Worm (Caenorhabditis elegans) whole organism, L1 larva: ENCODE results near the gene nas-4.

Experiments used
- elt-3 ChIP-seq, 6 experiments: fragments of 150-350 bp in 1 of 6; sonication (generic microtip); optimal IDR thresholded peaks; 2 replicates each; lab custom pipeline; 2017 to 2018; ENCODE audit warnings: missing biosample characterization in 6 of 6, missing genetic modification characterization in 6 of 6, inconsistent platforms in 1 of 6
- fkh-10 ChIP-seq: sonication (generic microtip); optimal IDR thresholded peaks from 2 replicates; lab custom pipeline; 2017; ENCODE audit warnings: missing biosample characterization, missing genetic modification reagents, missing genetic modification characterization
- nhr-12 ChIP-seq: sonication (generic microtip); optimal IDR thresholded peaks from 2 replicates; lab custom pipeline; 2017; ENCODE audit warnings: missing biosample characterization, missing genetic modification characterization

DNA sequence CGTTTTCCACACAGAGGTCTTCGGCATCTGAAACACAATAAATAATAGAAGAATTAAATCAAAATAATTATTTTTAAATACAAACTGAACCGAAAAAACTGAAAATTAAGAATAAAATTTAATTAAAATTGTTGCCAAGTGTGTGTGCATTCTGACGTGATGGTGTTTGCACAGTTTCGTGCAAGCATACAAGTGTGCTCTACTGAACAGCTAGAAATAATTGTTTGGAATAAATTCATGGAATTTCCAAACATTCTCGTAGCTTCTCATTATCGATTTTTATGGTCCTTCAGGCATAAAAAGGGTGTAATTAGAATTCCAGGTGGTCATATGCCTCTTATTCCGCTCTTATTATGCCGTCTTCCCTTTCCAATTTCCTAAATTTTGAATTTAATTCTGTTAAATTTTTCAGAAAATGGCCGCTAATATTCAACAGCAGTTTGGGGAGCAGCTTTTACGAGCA, 16.3 kb upstream of the nas-4 start, which contains the start of the genes mrps-17 and txdc-9:
- peak in 2 of 6 experiments; percentile 45 to 76 for TF ChIP-seq elt-3 (tag; optimal IDR thresholded peaks at IDR 0.05; lab: Kevin White, UChicago)
- TF ChIP-seq fkh-10 (GFP tag; lab: Kevin White, UChicago): peak; percentile 62
- TF ChIP-seq nhr-12 (tag; lab: Kevin White, UChicago): no peak
